Fruit fly (Drosophila melanogaster) whole organism, prepupa: ENCODE data around the gene Bap60.

Experiments used
- Blimp-1 ChIP-seq: fragments of 200-800 bp; sonication (Bioruptor generic); optimal IDR thresholded peaks from 3 replicates; lab custom pipeline; 2017; ENCODE audit warnings: missing biosample characterization, missing genetic modification characterization, mild to moderate bottlenecking, moderate library complexity, missing genetic modification reagents
- CG10669 ChIP-seq: fragments of 200-800 bp; sonication (Bioruptor generic); optimal IDR thresholded peaks from 3 replicates; lab custom pipeline; 2018; ENCODE audit warnings: missing biosample characterization, mild to moderate bottlenecking, missing genetic modification characterization, moderate library complexity
- CG11294 ChIP-seq: fragments of 200-800 bp; sonication (Bioruptor generic); IDR thresholded peaks from 2 replicates; pipeline ENCODE4 v1.3.6; 2022; ENCODE audit warnings: missing biosample characterization, missing genetic modification characterization
- CG11902 ChIP-seq: fragments of 200-800 bp; sonication (Bioruptor generic); optimal IDR thresholded peaks from 3 replicates; lab custom pipeline; 2016; ENCODE audit warnings: missing biosample characterization, missing genetic modification characterization
- CG15336 ChIP-seq: fragments of 200-800 bp; sonication (Bioruptor generic); IDR thresholded peaks from 2 replicates; pipeline ENCODE4 v1.3.6; 2022; ENCODE audit warnings: missing biosample characterization, missing genetic modification characterization
- CG3032 ChIP-seq: fragments of 200-800 bp; optimal IDR thresholded peaks from 2 replicates; lab custom pipeline; 2019; ENCODE audit warnings: missing biosample characterization, mild to moderate bottlenecking, missing genetic modification characterization, moderate library complexity
- CG31627 ChIP-seq: fragments of 200-800 bp; sonication (Bioruptor generic); optimal IDR thresholded peaks from 3 replicates; lab custom pipeline; 2016; ENCODE audit warnings: missing biosample characterization, missing genetic modification characterization
- CG3919 ChIP-seq: fragments of 200-800 bp; sonication (Bioruptor generic); optimal IDR thresholded peaks from 3 replicates; lab custom pipeline; 2016; ENCODE audit warnings: missing biosample characterization, missing genetic modification characterization
- CG6163 ChIP-seq: fragments of 200-800 bp; sonication (Bioruptor generic); IDR thresholded peaks from 3 replicates; pipeline ENCODE4 v1.3.6; 2022; ENCODE audit warnings: missing biosample characterization, missing genetic modification characterization
- CG6276 ChIP-seq: fragments of 200-800 bp; sonication (Bioruptor generic); optimal IDR thresholded peaks from 2 replicates; lab custom pipeline; 2017; ENCODE audit warnings: missing biosample characterization, mild to moderate bottlenecking, missing genetic modification characterization
- CG6792 ChIP-seq: fragments of 200-800 bp; sonication (Bioruptor generic); optimal IDR thresholded peaks from 3 replicates; lab custom pipeline; 2016; ENCODE audit warnings: missing biosample characterization, missing genetic modification characterization
- CG6854 ChIP-seq: fragments of 200-800 bp; sonication (Bioruptor generic); optimal IDR thresholded peaks from 2 replicates; lab custom pipeline; 2017; ENCODE audit warnings: missing biosample characterization, mild to moderate bottlenecking, missing genetic modification characterization
- CG7368 ChIP-seq: fragments of 200-800 bp; sonication (Bioruptor generic); optimal IDR thresholded peaks from 3 replicates; lab custom pipeline; 2016; ENCODE audit warnings: missing biosample characterization, missing genetic modification characterization
- CG8119 ChIP-seq: fragments of 200-800 bp; sonication (Bioruptor generic); IDR thresholded peaks from 3 replicates; pipeline ENCODE4 v1.3.6; 2022; ENCODE audit warnings: missing biosample characterization, missing genetic modification characterization
- CG8632 ChIP-seq: fragments of 200-800 bp; sonication (Bioruptor generic); optimal IDR thresholded peaks from 3 replicates; lab custom pipeline; 2016; ENCODE audit warnings: missing biosample characterization, missing genetic modification characterization
- CG9139 ChIP-seq: fragments of 200-800 bp; sonication (Bioruptor generic); optimal IDR thresholded peaks from 3 replicates; lab custom pipeline; 2017; ENCODE audit warnings: missing biosample characterization, mild to moderate bottlenecking, missing genetic modification characterization
- Eip78C ChIP-seq: fragments of 200-800 bp; sonication (Bioruptor generic); peaks from one replicate; lab custom pipeline; 2016; ENCODE audit warnings: missing biosample characterization, missing genetic modification characterization
- Eip93F ChIP-seq: fragments of 200-800 bp; sonication (Bioruptor generic); optimal IDR thresholded peaks from 2 replicates; lab custom pipeline; 2016; ENCODE audit warnings: missing biosample characterization, mild to moderate bottlenecking, missing genetic modification characterization
- Ets96B ChIP-seq: fragments of 200-800 bp; optimal IDR thresholded peaks from 2 replicates; lab custom pipeline; 2019; ENCODE audit warnings: missing biosample characterization, mild to moderate bottlenecking, missing genetic modification characterization, moderate library complexity
- Gug ChIP-seq: fragments of 200-800 bp; sonication (Bioruptor generic); IDR thresholded peaks from 2 replicates; pipeline ENCODE4 v1.3.6; 2022; ENCODE audit warnings: missing biosample characterization, missing genetic modification characterization
- Hr38 ChIP-seq: sonication (Bioruptor generic); optimal IDR thresholded peaks from 2 replicates; lab custom pipeline; 2016; ENCODE audit warnings: missing biosample characterization, missing genetic modification characterization
- Hr4 ChIP-seq: fragments of 200-800 bp; sonication (Bioruptor generic); optimal IDR thresholded peaks from 3 replicates; lab custom pipeline; 2016; ENCODE audit warnings: missing biosample characterization, missing genetic modification characterization
- Lpt ChIP-seq: fragments of 200-800 bp; sonication (Bioruptor generic); optimal IDR thresholded peaks from 3 replicates; lab custom pipeline; 2016; ENCODE audit warnings: missing biosample characterization, missing genetic modification characterization
- Met ChIP-seq: fragments of 200-800 bp; sonication (Bioruptor generic); optimal IDR thresholded peaks from 3 replicates; lab custom pipeline; 2016; ENCODE audit warnings: missing biosample characterization, missing genetic modification characterization
- OdsH ChIP-seq: fragments of 200-800 bp; sonication (Bioruptor generic); optimal IDR thresholded peaks from 3 replicates; lab custom pipeline; 2016; ENCODE audit warnings: missing biosample characterization, missing genetic modification characterization
- Sox14 ChIP-seq: fragments of 200-800 bp; sonication (Bioruptor generic); optimal IDR thresholded peaks from 3 replicates; lab custom pipeline; 2016; ENCODE audit warnings: missing biosample characterization, missing genetic modification characterization
- Sox15 ChIP-seq: fragments of 200-800 bp; sonication (Bioruptor generic); optimal IDR thresholded peaks from 3 replicates; lab custom pipeline; 2016; ENCODE audit warnings: missing biosample characterization, missing genetic modification characterization
- acj6 ChIP-seq: fragments of 200-800 bp; sonication (Bioruptor generic); optimal IDR thresholded peaks from 3 replicates; lab custom pipeline; 2016; ENCODE audit warnings: missing biosample characterization, missing genetic modification characterization
- dac ChIP-seq: fragments of 200-800 bp; sonication (Bioruptor generic); optimal IDR thresholded peaks from 2 replicates; lab custom pipeline; 2017; ENCODE audit warnings: missing biosample characterization, mild to moderate bottlenecking, missing genetic modification characterization
- eg ChIP-seq: fragments of 200-800 bp; sonication (Bioruptor generic); IDR thresholded peaks from 3 replicates; pipeline ENCODE4 v1.3.6; 2022; ENCODE audit warnings: missing biosample characterization, missing genetic modification characterization
- fd59A ChIP-seq: fragments of 200-800 bp; sonication (Bioruptor generic); optimal IDR thresholded peaks from 2 replicates; lab custom pipeline; 2017; ENCODE audit warnings: missing biosample characterization, mild to moderate bottlenecking, missing genetic modification characterization, missing genetic modification reagents
- fd85E ChIP-seq: fragments of 200-800 bp; sonication (Bioruptor generic); optimal IDR thresholded peaks from 3 replicates; lab custom pipeline; 2016; ENCODE audit warnings: missing biosample characterization, missing genetic modification characterization
- fkh ChIP-seq: fragments of 200-800 bp; sonication (Bioruptor generic); optimal IDR thresholded peaks from 3 replicates; lab custom pipeline; 2017; ENCODE audit warnings: missing biosample characterization, mild to moderate bottlenecking, missing genetic modification characterization, moderate library complexity
- lz ChIP-seq: fragments of 200-800 bp; sonication (Bioruptor generic); optimal IDR thresholded peaks from 3 replicates; lab custom pipeline; 2016; ENCODE audit warnings: missing biosample characterization, missing genetic modification characterization
- pdm3 ChIP-seq: fragments of 200-800 bp; sonication (Bioruptor generic); optimal IDR thresholded peaks from 3 replicates; lab custom pipeline; 2016; ENCODE audit warnings: missing biosample characterization, missing genetic modification characterization
- salr ChIP-seq, 2 experiments: fragments of 200-800 bp; sonication (Bioruptor generic); optimal IDR thresholded peaks; 3 replicates each; lab custom pipeline; 2016 to 2018; ENCODE audit warnings: missing biosample characterization in 2 of 2, missing genetic modification characterization in 2 of 2, mild to moderate bottlenecking in 1 of 2
- spab ChIP-seq: fragments of 200-800 bp; sonication (Bioruptor generic); optimal IDR thresholded peaks from 2 replicates; lab custom pipeline; 2017; ENCODE audit warnings: missing biosample characterization, mild to moderate bottlenecking, missing genetic modification characterization, missing genetic modification reagents
- ss ChIP-seq, 2 experiments: fragments of 200-800 bp; sonication (Bioruptor generic); optimal IDR thresholded peaks; 2 replicates in 1 of 2; 3 replicates in 1 of 2; lab custom pipeline; 2017 to 2018; ENCODE audit warnings: mild to moderate bottlenecking in 2 of 2, missing biosample characterization in 2 of 2, missing genetic modification characterization in 2 of 2, moderate library complexity in 1 of 2
- topi ChIP-seq: fragments of 200-800 bp; sonication (Bioruptor generic); optimal IDR thresholded peaks from 3 replicates; lab custom pipeline; 2016; ENCODE audit warnings: missing biosample characterization, missing genetic modification characterization
- vri ChIP-seq: fragments of 200-800 bp; sonication (Bioruptor generic); optimal IDR thresholded peaks from 3 replicates; lab custom pipeline; 2016; ENCODE audit warnings: missing biosample characterization, mild to moderate bottlenecking, missing genetic modification characterization

Gene Bap60

dm6 chrX:13143100-13143499 is 16.2 kb downstream of the Bap60 start (continued):
- TF ChIP-seq lz, result peak; percentile 55
- no peak for TF ChIP-seq fkh (GFP tag; lab: Kevin White, UChicago)
- peak; percentile 81 for TF ChIP-seq pdm3 (GFP tag; lab: Kevin White, UChicago)
- TF ChIP-seq Sox14 (GFP tag; lab: Kevin White, UChicago), result peak; percentile 45
- peak; percentile 58 for TF ChIP-seq CG9139
- peak; percentile 46 for TF ChIP-seq Ets96B (tag; lab: Kevin White, UChicago)
- TF ChIP-seq Met (GFP tag; lab: Kevin White, UChicago), result peak; percentile 53
- TF ChIP-seq CG11294, result peak; percentile 49; the same call in 1 of the 2 replicates
- peak; percentile 91 for TF ChIP-seq eg (GFP tag; lab: Robert Waterston, UW)
- peak; percentile 82 for TF ChIP-seq OdsH (GFP tag; lab: Kevin White, UChicago)
- TF ChIP-seq CG7368, result peak; percentile 73
- peak; percentile 57 for TF ChIP-seq topi
- TF ChIP-seq acj6 (GFP tag; lab: Kevin White, UChicago), result peak; percentile 76
- TF ChIP-seq Eip78C (GFP tag; lab: Kevin White, UChicago), result peak; percentile 95
- TF ChIP-seq Gug (GFP tag; lab: Robert Waterston, UW), result peak; percentile 76
- TF ChIP-seq CG10669 (GFP tag; lab: Kevin White, UChicago), result peak; percentile 72
- TF ChIP-seq CG8632, result peak; percentile 73
- TF ChIP-seq CG11902 (GFP tag; lab: Kevin White, UChicago), result peak; percentile 26
- TF ChIP-seq Eip93F (GFP tag; lab: Kevin White, UChicago), result no peak
- TF ChIP-seq salr (GFP tag; optimal IDR thresholded peaks at IDR 0.05; lab: Kevin White, UChicago), result peak; percentile 37 to 61
- peak; percentile 91 for TF ChIP-seq CG8119 (GFP tag; lab: Robert Waterston, UW)
- TF ChIP-seq fd85E (GFP tag; lab: Kevin White, UChicago), result no peak
- peak; percentile 16 for TF ChIP-seq Blimp-1 (GFP tag; lab: Kevin White, UChicago)
- TF ChIP-seq ss (GFP tag; optimal IDR thresholded peaks at IDR 0.05; lab: Kevin White, UChicago), result peak; percentile 81 to 89
- peak; percentile 82 for TF ChIP-seq CG3919 (GFP tag; lab: Kevin White, UChicago)
- no peak for TF ChIP-seq Hr38 (GFP tag; lab: Kevin White, UChicago)
- TF ChIP-seq dac, result peak; percentile 64
- peak; percentile 59 for TF ChIP-seq spab
- TF ChIP-seq fd59A, result peak; percentile 61
- TF ChIP-seq Sox15 (GFP tag; lab: Kevin White, UChicago), result peak; percentile 30
- TF ChIP-seq CG6792 (GFP tag; lab: Kevin White, UChicago), result peak; percentile 63
- peak; percentile 75 for TF ChIP-seq CG3032 (tag; lab: Kevin White, UChicago)

dm6 chrX:13138887-13139286 is 20.4 kb downstream of the Bap60 start, which contains the start of gene CG32645:
Gene CG32645, plus strand, starts transcription at chrX:13139199.
- TF ChIP-seq CG8119 (GFP tag; lab: Robert Waterston, UW), result peak; percentile 42; the same call in 2 of the 3 replicates
- peak; percentile 51; the same call in 1 of the 3 replicates for TF ChIP-seq eg (GFP tag; lab: Robert Waterston, UW)
- peak; percentile 51 for TF ChIP-seq Eip78C (GFP tag; lab: Kevin White, UChicago)
- peak; percentile 82 for TF ChIP-seq CG6854
- no peak for TF ChIP-seq Hr4 (GFP tag; lab: Kevin White, UChicago)
- TF ChIP-seq CG11294, result no peak
- peak; percentile 0 for TF ChIP-seq Lpt
- TF ChIP-seq dac, result no peak
- TF ChIP-seq CG31627 (GFP tag; lab: Kevin White, UChicago), result no peak
- peak; percentile 11 for TF ChIP-seq CG3919 (GFP tag; lab: Kevin White, UChicago)
- TF ChIP-seq Blimp-1 (GFP tag; lab: Kevin White, UChicago), result peak; percentile 98
- 0 out of 3 replicates have a peak, but pooled peaks have one; percentile 30 for TF ChIP-seq CG6163
- TF ChIP-seq CG15336 (GFP tag; lab: Robert Waterston, UW), result peak; percentile 38; the same call in 1 of the 2 replicates
- peak; percentile 63 for TF ChIP-seq vri (GFP tag; lab: Kevin White, UChicago)
- peak; percentile 48 for TF ChIP-seq CG6276 (GFP tag; lab: Kevin White, UChicago)
